Worm (Caenorhabditis elegans) whole organism, midembryonic: ENCODE data around the gene C13A10.1.

Experiments
- T22C8.4 ChIP-seq: fragments of 200-800 bp; sonication (Bioruptor generic); IDR thresholded peaks from 2 replicates; pipeline ENCODE4 v1.3.6; 2022; ENCODE audit warnings: missing genetic modification characterization, missing compliant biosample characterization
- cog-1 ChIP-seq: sonication (generic microtip); optimal IDR thresholded peaks from 2 replicates; lab custom pipeline; 2016; ENCODE audit warnings: missing genetic modification characterization, missing compliant biosample characterization
- flt-1 ChIP-seq: fragments of 200-800 bp; sonication (Bioruptor generic); IDR thresholded peaks from 2 replicates; pipeline ENCODE4 v1.3.6; 2022; ENCODE audit warnings: missing genetic modification characterization, missing compliant biosample characterization
- klf-2 ChIP-seq: fragments of 200-800 bp; sonication (Bioruptor generic); conservative IDR thresholded peaks from 2 replicates; pipeline ENCODE4 v1.3.6; 2022; ENCODE audit warnings: missing genetic modification reagents, missing genetic modification characterization, missing compliant biosample characterization
- med-1 ChIP-seq: sonication (generic microtip); optimal IDR thresholded peaks from 2 replicates; lab custom pipeline; 2017; ENCODE audit warnings: missing genetic modification characterization, mild to moderate bottlenecking, missing compliant biosample characterization, antibody characterized with exemption, missing genetic modification reagents; ENCODE audit not compliant: insufficient read depth
- ref-1 ChIP-seq: fragments of 200-800 bp; sonication (Bioruptor generic); conservative IDR thresholded peaks from 2 replicates; pipeline ENCODE4 v1.3.6; 2022; ENCODE audit warnings: missing genetic modification reagents, missing genetic modification characterization, missing compliant biosample characterization
- tab-1 ChIP-seq: fragments of 200-800 bp; sonication (Bioruptor generic); IDR thresholded peaks from 2 replicates; pipeline ENCODE4 v1.3.6; 2022; ENCODE audit warnings: missing genetic modification characterization, missing compliant biosample characterization
- ztf-23 ChIP-seq: fragments of 200-800 bp; sonication (Bioruptor generic); IDR thresholded peaks from 2 replicates; pipeline ENCODE4 v1.3.6; 2022; ENCODE audit warnings: missing genetic modification reagents, missing genetic modification characterization, missing compliant biosample characterization
- ztf-29 ChIP-seq: fragments of 200-800 bp; sonication (Bioruptor generic); IDR thresholded peaks from 2 replicates; pipeline ENCODE4 v1.3.6; 2022; ENCODE audit warnings: missing genetic modification reagents, missing genetic modification characterization, missing compliant biosample characterization

C13A10.1 gene

ce11 chrII:1329887-1330286 is 25.6 kb downstream of the C13A10.1 start:
- TF ChIP-seq klf-2 (GFP tag; lab: Robert Waterston, UW): no peak
- no peak for TF ChIP-seq cog-1
- no peak for TF ChIP-seq ztf-23 (GFP tag; lab: Robert Waterston, UW)
- TF ChIP-seq ref-1 (GFP tag; lab: Robert Waterston, UW): no peak
- no peak for TF ChIP-seq T22C8.4
- TF ChIP-seq tab-1: no peak
- TF ChIP-seq med-1: no peak
- no peak for TF ChIP-seq flt-1 (GFP tag; lab: Robert Waterston, UW)
- TF ChIP-seq ztf-29 (GFP tag; lab: Robert Waterston, UW): no peak

DNA sequence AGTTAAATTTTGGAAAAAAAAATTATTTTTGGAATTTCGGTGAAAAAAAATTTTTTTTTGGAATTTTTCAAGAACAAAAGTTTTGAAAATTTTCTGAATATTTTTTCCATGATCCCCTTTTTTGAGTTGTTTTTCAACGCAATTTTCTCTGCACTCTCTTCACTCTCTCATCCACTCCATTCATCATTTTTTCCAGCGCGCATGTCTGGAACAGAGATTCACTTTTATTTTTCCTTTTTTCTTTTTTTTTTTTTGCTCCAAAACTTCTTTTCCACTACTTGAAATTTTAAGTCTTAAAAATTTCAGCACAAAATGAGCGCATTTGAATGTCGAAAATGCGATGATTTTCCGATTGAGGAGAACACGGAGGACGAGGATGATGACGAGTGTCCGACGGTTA is 28.8 kb downstream of the C13A10.1 start, which contains the start of gene jip-1:
Gene jip-1 (plus strand): TSS at position 301 of the 400 bp plus-strand sequence.
- no peak for TF ChIP-seq klf-2 (GFP tag; lab: Robert Waterston, UW)
- no peak for TF ChIP-seq ref-1 (GFP tag; lab: Robert Waterston, UW)
- no peak for TF ChIP-seq med-1
- TF ChIP-seq T22C8.4: no peak
- TF ChIP-seq ztf-29 (GFP tag; lab: Robert Waterston, UW): no peak
- TF ChIP-seq ztf-23 (GFP tag; lab: Robert Waterston, UW): no peak
- TF ChIP-seq cog-1: no peak
- no peak for TF ChIP-seq tab-1
- TF ChIP-seq flt-1 (GFP tag; lab: Robert Waterston, UW): no peak

- no peak for TF ChIP-seq tab-1
- no peak for TF ChIP-seq ztf-29 (GFP tag; lab: Robert Waterston, UW)
- no peak for TF ChIP-seq cog-1
- no peak for TF ChIP-seq ztf-23 (GFP tag; lab: Robert Waterston, UW)
- TF ChIP-seq T22C8.4: no peak
- TF ChIP-seq med-1: no peak
- no peak for TF ChIP-seq ref-1 (GFP tag; lab: Robert Waterston, UW)
- TF ChIP-seq flt-1 (GFP tag; lab: Robert Waterston, UW): no peak
- TF ChIP-seq klf-2 (GFP tag; lab: Robert Waterston, UW): no peak
These were observed 29.8 kb downstream of the C13A10.1 start for ce11 chrII:1325604-1326003.

- TF ChIP-seq ref-1 (GFP tag; lab: Robert Waterston, UW) (no peak), cog-1 (no peak), med-1 (no peak), tab-1 (no peak), ztf-29 (GFP tag; lab: Robert Waterston, UW) (no peak), flt-1 (GFP tag; lab: Robert Waterston, UW) (no peak), ztf-23 (GFP tag; lab: Robert Waterston, UW) (no peak), klf-2 (GFP tag; lab: Robert Waterston, UW) (no peak), T22C8.4 (no peak)
These were observed 31.4 kb downstream of the C13A10.1 start for ce11 chrII:1324017-1324416.

- TF ChIP-seq ref-1 (GFP tag; lab: Robert Waterston, UW) (no peak), T22C8.4 (no peak), klf-2 (GFP tag; lab: Robert Waterston, UW) (no peak), cog-1 (no peak), ztf-23 (GFP tag; lab: Robert Waterston, UW) (no peak), med-1 (no peak), tab-1 (no peak), ztf-29 (GFP tag; lab: Robert Waterston, UW) (no peak), flt-1 (GFP tag; lab: Robert Waterston, UW) (no peak)
These were observed 32.2 kb downstream of the C13A10.1 start for ce11 chrII:1323190-1323651.

DNA sequence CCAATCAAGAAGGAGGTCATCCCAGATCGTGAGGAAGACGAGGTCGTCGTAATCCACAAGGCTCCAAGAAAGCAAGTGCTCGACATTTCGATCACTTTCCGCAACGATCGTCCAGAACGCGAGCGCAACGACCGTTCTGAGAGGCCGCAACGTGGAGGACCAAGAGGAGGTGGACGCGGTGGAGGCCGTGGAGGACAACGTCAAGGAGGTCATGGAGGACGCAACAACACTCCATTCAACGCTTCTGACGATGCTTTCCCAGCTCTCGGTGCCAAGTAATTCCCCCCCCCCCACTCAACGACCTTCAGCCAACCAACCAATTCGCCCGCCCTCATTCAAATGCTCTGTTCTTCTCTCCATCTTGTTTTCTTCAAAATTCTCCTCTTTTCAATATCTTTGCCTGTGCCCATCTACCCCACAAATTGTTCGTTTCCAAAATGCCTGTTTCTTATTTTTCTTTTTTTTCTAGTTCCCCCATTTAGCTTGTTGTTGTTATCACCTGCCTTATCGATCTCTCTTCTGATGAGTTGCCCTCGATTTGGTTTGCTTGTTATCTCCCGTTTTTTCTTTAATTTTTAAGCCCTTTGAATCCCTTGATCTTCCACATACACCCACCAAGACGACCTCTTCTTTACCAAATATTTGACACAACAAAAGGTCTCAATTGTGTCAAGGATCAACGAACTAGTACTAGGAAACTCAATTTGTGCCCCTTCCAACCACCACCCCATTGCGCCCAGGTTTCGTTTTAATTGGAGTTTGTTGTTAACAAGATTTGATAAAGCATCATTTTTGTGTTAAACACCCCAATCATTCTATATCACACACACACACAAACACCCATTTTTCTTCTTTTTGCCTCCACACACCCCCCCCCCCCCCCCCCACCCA is 32.9 kb downstream of the C13A10.1 start:
- no peak for TF ChIP-seq flt-1 (GFP tag; lab: Robert Waterston, UW)
- TF ChIP-seq tab-1: no peak
- TF ChIP-seq klf-2 (GFP tag; lab: Robert Waterston, UW): no peak
- TF ChIP-seq ztf-23 (GFP tag; lab: Robert Waterston, UW): no peak
- TF ChIP-seq ref-1 (GFP tag; lab: Robert Waterston, UW): no peak
- TF ChIP-seq ztf-29 (GFP tag; lab: Robert Waterston, UW): no peak
- TF ChIP-seq T22C8.4: no peak
- no peak for TF ChIP-seq cog-1
- TF ChIP-seq med-1: no peak

- TF ChIP-seq T22C8.4 (peak; percentile 53; the same call in 1 of the 2 replicates), med-1 (no peak), ztf-29 (GFP tag; lab: Robert Waterston, UW) (no peak), tab-1 (no peak)
These were observed 34.3 kb downstream of the C13A10.1 start, which contains the start of gene vig-1 for ce11 chrII:1320987-1321807. TSS of gene vig-1 (plus strand) at chrII:1321037.

DNA sequence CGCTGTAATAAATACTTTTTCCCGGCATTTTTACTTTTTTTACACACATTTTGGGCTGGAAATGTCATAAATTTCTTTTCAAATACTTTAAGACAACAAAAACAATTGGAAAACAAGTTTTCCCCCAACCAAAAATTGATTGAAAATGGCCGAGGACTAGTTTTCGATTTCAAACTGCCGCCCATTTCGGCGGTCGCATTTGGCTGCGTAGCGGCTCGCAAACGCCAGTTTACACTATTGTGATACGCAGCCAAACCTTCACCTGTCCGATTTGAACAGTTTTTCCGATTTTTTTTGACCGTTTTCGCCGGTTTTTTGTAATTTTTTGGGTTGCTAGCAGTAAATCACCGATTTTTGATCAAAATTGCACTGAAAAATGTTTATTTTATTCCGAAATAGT is 35.0 kb downstream of the C13A10.1 start:
- TF ChIP-seq med-1 (no peak), tab-1 (peak; percentile 69; the same call in 1 of the 2 replicates), ztf-29 (GFP tag; lab: Robert Waterston, UW) (0 out of 2 replicates have a peak, but pooled peaks have one; percentile 16), klf-2 (GFP tag; lab: Robert Waterston, UW) (peak; percentile 47; the same call in 1 of the 2 replicates), cog-1 (peak; percentile 80), T22C8.4 (peak; percentile 69), flt-1 (GFP tag; lab: Robert Waterston, UW) (peak; percentile 86), ref-1 (GFP tag; lab: Robert Waterston, UW) (0 out of 2 replicates have a peak, but pooled peaks have one; percentile 19), ztf-23 (GFP tag; lab: Robert Waterston, UW) (peak; percentile 92)

DNA sequence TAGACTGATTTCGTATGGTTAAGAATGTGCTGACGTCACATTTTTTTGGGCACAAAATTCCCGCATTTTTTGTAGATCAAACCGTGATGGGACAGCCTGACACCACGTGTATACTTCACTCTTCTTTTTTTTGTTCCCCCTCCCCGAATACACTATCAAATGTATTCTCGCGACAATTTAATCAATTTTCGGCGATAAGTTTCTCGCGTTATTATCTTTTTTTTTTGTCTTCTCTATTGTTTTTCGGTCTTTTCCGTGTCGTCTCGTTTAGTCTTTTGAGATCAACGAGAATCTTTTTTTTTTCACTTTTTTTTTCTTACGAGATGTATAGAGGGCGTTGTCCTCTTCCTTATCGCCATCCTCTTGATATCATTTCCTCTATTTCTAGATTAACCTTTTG is 40.2 kb downstream of the C13A10.1 start:
- TF ChIP-seq ztf-23 (GFP tag; lab: Robert Waterston, UW) (no peak), ref-1 (GFP tag; lab: Robert Waterston, UW) (no peak), tab-1 (no peak), flt-1 (GFP tag; lab: Robert Waterston, UW) (no peak), cog-1 (no peak), klf-2 (GFP tag; lab: Robert Waterston, UW) (no peak), ztf-29 (GFP tag; lab: Robert Waterston, UW) (no peak), med-1 (no peak), T22C8.4 (no peak)
